Worm (Caenorhabditis elegans) whole organism, L4/young adult: Measurements from ENCODE around the gene ZK121.2.

Source experiments
- dao-5 ChIP-seq: sonication (generic microtip); optimal IDR thresholded peaks from 2 replicates; lab custom pipeline; 2016; ENCODE audit warnings: missing genotype, missing genetic modification characterization, moderate library complexity, missing compliant biosample characterization
- him-1 ChIP-seq: sonication (generic microtip); optimal IDR thresholded peaks from 2 replicates; lab custom pipeline; 2016; ENCODE audit warnings: missing genotype, missing genetic modification reagents, missing genetic modification characterization, missing compliant biosample characterization

- TF ChIP-seq him-1 (tag; lab: Kevin White, UChicago) (no peak), dao-5 (tag; lab: Kevin White, UChicago) (no peak)
These were observed 40.6 kb downstream of the ZK121.2 start, which contains the start of gene Y32H12A.6 for ce11 chrIII:5382073-5382472.
